Fruit fly (Drosophila melanogaster) whole organism, embryonic: Measurements from ENCODE around the gene MED15.
A peak's percentile ranks its signal among the peaks of the same experiment; 100 is the strongest.

Experiments
- Atf-2 ChIP-seq: fragments of 200-800 bp; sonication (Bioruptor generic); optimal IDR thresholded peaks from 2 replicates; lab custom pipeline; 2016; ENCODE audit warnings: missing biosample characterization, missing genetic modification characterization
- Bdp1 ChIP-seq: fragments of 200-800 bp; sonication (Bioruptor generic); optimal IDR thresholded peaks from 3 replicates; lab custom pipeline; 2016; ENCODE audit warnings: missing biosample characterization, missing genetic modification characterization
- CG10321 ChIP-seq: fragments of 200-800 bp; sonication (Bioruptor generic); IDR thresholded peaks from 2 replicates; pipeline ENCODE4 v1.3.6; 2022; ENCODE audit warnings: missing biosample characterization, missing genetic modification characterization
- CG10959 ChIP-seq: fragments of 200-800 bp; sonication (Bioruptor generic); IDR thresholded peaks from 2 replicates; pipeline ENCODE4 v1.3.6; 2022; ENCODE audit warnings: missing biosample characterization, missing genetic modification characterization
- CG12391 ChIP-seq: fragments of 200-800 bp; sonication (Bioruptor generic); optimal IDR thresholded peaks from 3 replicates; lab custom pipeline; 2018; ENCODE audit warnings: missing biosample characterization, mild to moderate bottlenecking, missing genetic modification characterization, moderate library complexity
- CG13123 ChIP-seq: fragments of 200-800 bp; sonication (Bioruptor generic); optimal IDR thresholded peaks from 2 replicates; lab custom pipeline; 2016; ENCODE audit warnings: missing biosample characterization, missing genetic modification characterization
- CG14965 ChIP-seq: fragments of 200-800 bp; sonication (Bioruptor generic); optimal IDR thresholded peaks from 2 replicates; lab custom pipeline; 2016; ENCODE audit warnings: missing biosample characterization, missing genetic modification characterization, borderline replicate concordance
- CG15696 ChIP-seq: fragments of 200-800 bp; sonication (Bioruptor generic); optimal IDR thresholded peaks from 2 replicates; lab custom pipeline; 2019; ENCODE audit warnings: missing biosample characterization, mild to moderate bottlenecking, missing genetic modification characterization, moderate library complexity
- CG1647 ChIP-seq: fragments of 200-800 bp; sonication (Bioruptor generic); optimal IDR thresholded peaks from 3 replicates; lab custom pipeline; 2016; ENCODE audit warnings: missing biosample characterization, missing genetic modification characterization
- CG17186 ChIP-seq: fragments of 200-800 bp; sonication (Bioruptor generic); optimal IDR thresholded peaks from 3 replicates; lab custom pipeline; 2017; ENCODE audit warnings: missing biosample characterization, missing genetic modification reagents, missing genetic modification characterization
- CG17912 ChIP-seq: fragments of 200-800 bp; sonication (Bioruptor generic); optimal IDR thresholded peaks from 2 replicates; lab custom pipeline; 2018; ENCODE audit warnings: missing biosample characterization, mild to moderate bottlenecking, missing genetic modification characterization
- CG33213 ChIP-seq: fragments of 200-800 bp; sonication (Bioruptor generic); optimal IDR thresholded peaks from 3 replicates; lab custom pipeline; 2016; ENCODE audit warnings: missing biosample characterization, missing genetic modification characterization
- CG3726 ChIP-seq: fragments of 200-800 bp; sonication (Bioruptor generic); IDR thresholded peaks from 3 replicates; pipeline ENCODE4, ENCODE4 v1.3.6; 2022; ENCODE audit warnings: missing biosample characterization, missing genetic modification characterization
- CG7357 ChIP-seq: fragments of 200-800 bp; sonication (Bioruptor generic); IDR thresholded peaks from 3 replicates; pipeline ENCODE4 v1.3.6; 2022; ENCODE audit warnings: missing biosample characterization, missing genetic modification characterization
- CG8089 ChIP-seq: fragments of 200-800 bp; sonication (Bioruptor generic); optimal IDR thresholded peaks from 3 replicates; lab custom pipeline; 2016; ENCODE audit warnings: missing biosample characterization, missing genetic modification characterization
- Dad ChIP-seq: fragments of 200-800 bp; sonication (Bioruptor generic); optimal IDR thresholded peaks from 3 replicates; lab custom pipeline; 2016; ENCODE audit warnings: missing biosample characterization, missing genetic modification characterization
- Dek ChIP-seq: fragments of 200-800 bp; sonication (Bioruptor generic); optimal IDR thresholded peaks from 3 replicates; lab custom pipeline; 2019; ENCODE audit warnings: missing biosample characterization, mild to moderate bottlenecking, missing genetic modification characterization, moderate library complexity
- Dip2 ChIP-seq: fragments of 200-800 bp; sonication (Bioruptor generic); IDR thresholded peaks from 2 replicates; pipeline ENCODE4 v1.3.6; 2022; ENCODE audit warnings: missing biosample characterization, missing genetic modification characterization
- Dp ChIP-seq: fragments of 200-800 bp; sonication (Bioruptor generic); optimal IDR thresholded peaks from 2 replicates; lab custom pipeline; 2018; ENCODE audit warnings: missing biosample characterization, mild to moderate bottlenecking, missing genetic modification characterization, moderate library complexity
- Fer2 ChIP-seq: fragments of 200-800 bp; sonication (Bioruptor generic); optimal IDR thresholded peaks from 2 replicates; lab custom pipeline; 2018; ENCODE audit warnings: missing biosample characterization, mild to moderate bottlenecking, missing genetic modification characterization, moderate library complexity
- Gsc ChIP-seq: fragments of 200-800 bp; sonication (Bioruptor generic); IDR thresholded peaks from 2 replicates; pipeline ENCODE4 v1.3.6; 2022; ENCODE audit warnings: missing biosample characterization, missing genetic modification characterization
- HLH54F ChIP-seq: fragments of 200-800 bp; sonication (Bioruptor generic); optimal IDR thresholded peaks from 3 replicates; lab custom pipeline; 2016; ENCODE audit warnings: missing biosample characterization, missing genetic modification characterization
- Hmr ChIP-seq: fragments of 200-800 bp; sonication (Bioruptor generic); optimal IDR thresholded peaks from 3 replicates; lab custom pipeline; 2017; ENCODE audit warnings: mild to moderate bottlenecking, missing biosample characterization, missing genetic modification reagents, missing genetic modification characterization
- Hr3 ChIP-seq: fragments of 200-800 bp; sonication (Bioruptor generic); optimal IDR thresholded peaks from 3 replicates; lab custom pipeline; 2016; ENCODE audit warnings: missing biosample characterization, missing genetic modification characterization
- Hsf ChIP-seq: fragments of 200-800 bp; sonication (Bioruptor generic); optimal IDR thresholded peaks from 3 replicates; lab custom pipeline; 2016; ENCODE audit warnings: missing biosample characterization, missing genetic modification characterization
- Jarid2 ChIP-seq: fragments of 200-800 bp; sonication (Bioruptor generic); optimal IDR thresholded peaks from 3 replicates; lab custom pipeline; 2017; ENCODE audit warnings: mild to moderate bottlenecking, missing biosample characterization, missing genetic modification reagents, missing genetic modification characterization
- Kr ChIP-seq: fragments of 200-800 bp; sonication (Bioruptor generic); optimal IDR thresholded peaks from 2 replicates; lab custom pipeline; 2017; ENCODE audit warnings: missing biosample characterization, mild to moderate bottlenecking, missing genetic modification characterization
- Nf-YA ChIP-seq: fragments of 200-800 bp; sonication (Bioruptor generic); IDR thresholded peaks from 2 replicates; pipeline ENCODE4 v1.3.6; 2022; ENCODE audit warnings: missing biosample characterization, missing genetic modification characterization
- Nf-YB ChIP-seq: fragments of 200-800 bp; sonication (Bioruptor generic); optimal IDR thresholded peaks from 3 replicates; lab custom pipeline; 2019; ENCODE audit warnings: missing biosample characterization, mild to moderate bottlenecking, missing genetic modification characterization, moderate library complexity
- Usf ChIP-seq: fragments of 200-800 bp; sonication (Bioruptor generic); optimal IDR thresholded peaks from 2 replicates; lab custom pipeline; 2017; ENCODE audit warnings: missing genotype, missing biosample characterization, missing genetic modification characterization
- Xbp1 ChIP-seq: fragments of 200-800 bp; sonication (Bioruptor generic); optimal IDR thresholded peaks from 3 replicates; lab custom pipeline; 2016; ENCODE audit warnings: missing biosample characterization, mild to moderate bottlenecking, missing genetic modification characterization
- YL-1 ChIP-seq: fragments of 200-800 bp; sonication (Bioruptor generic); optimal IDR thresholded peaks from 3 replicates; lab custom pipeline; 2017; ENCODE audit warnings: missing biosample characterization, mild to moderate bottlenecking, missing genetic modification characterization
- al ChIP-seq: fragments of 200-800 bp; sonication (Bioruptor generic); IDR thresholded peaks from 2 replicates; pipeline ENCODE4 v1.3.6; 2022; ENCODE audit warnings: missing biosample characterization, missing genetic modification characterization
- ato ChIP-seq: fragments of 200-800 bp; sonication (Bioruptor generic); IDR thresholded peaks from 2 replicates; pipeline ENCODE4 v1.3.6; 2022; ENCODE audit warnings: missing biosample characterization, missing genetic modification characterization; ENCODE audit not compliant: partially characterized antibody
- bab2 ChIP-seq: fragments of 200-800 bp; sonication (Bioruptor generic); optimal IDR thresholded peaks from 2 replicates; lab custom pipeline; 2016; ENCODE audit warnings: missing biosample characterization, missing genetic modification characterization
- br ChIP-seq: fragments of >200 bp; optimal IDR thresholded peaks from 2 replicates; lab custom pipeline; 2017
- chinmo ChIP-seq: fragments of 200-800 bp; sonication (Bioruptor generic); IDR thresholded peaks from 4 replicates; pipeline ENCODE4 v1.3.6; 2022; ENCODE audit warnings: missing biosample characterization, missing genetic modification characterization; ENCODE audit not compliant: partially characterized antibody
- crc ChIP-seq: fragments of 200-800 bp; sonication (Bioruptor generic); optimal IDR thresholded peaks from 2 replicates; lab custom pipeline; 2016; ENCODE audit warnings: missing biosample characterization, missing genetic modification characterization
- crp ChIP-seq, 2 experiments: fragments of 200-800 bp; sonication (Bioruptor generic); optimal IDR thresholded peaks; 2 replicates in 1 of 2; 3 replicates in 1 of 2; lab custom pipeline; 2017; ENCODE audit warnings: missing biosample characterization in 2 of 2, missing genetic modification characterization in 2 of 2, mild to moderate bottlenecking in 1 of 2, moderate library complexity in 1 of 2
- dan ChIP-seq: fragments of 200-800 bp; sonication (Bioruptor generic); IDR thresholded peaks from 2 replicates; pipeline ENCODE4 v1.3.6; 2022; ENCODE audit warnings: missing biosample characterization, missing genetic modification characterization
- danr ChIP-seq: fragments of 200-800 bp; sonication (Bioruptor generic); IDR thresholded peaks from 2 replicates; pipeline ENCODE4 v1.3.6; 2022; ENCODE audit warnings: missing biosample characterization, missing genetic modification characterization
- gsb ChIP-seq: fragments of 200-800 bp; sonication (Bioruptor generic); IDR thresholded peaks from 2 replicates; pipeline ENCODE4 v1.3.6; 2022; ENCODE audit warnings: missing biosample characterization, missing genetic modification characterization
- lbe ChIP-seq: fragments of 200-800 bp; sonication (Bioruptor generic); optimal IDR thresholded peaks from 2 replicates; lab custom pipeline; 2016; ENCODE audit warnings: missing biosample characterization, mild to moderate bottlenecking, missing genetic modification characterization
- nerfin-2 ChIP-seq: fragments of 200-800 bp; sonication (Bioruptor generic); IDR thresholded peaks from 2 replicates; pipeline ENCODE4 v1.3.6; 2022; ENCODE audit warnings: missing biosample characterization, missing genetic modification characterization; ENCODE audit not compliant: partially characterized antibody
- pan ChIP-seq, 4 experiments: fragments of >200 bp in 3 of 4; fragments of 200-800 bp in 1 of 4; sonication (Bioruptor generic) in 1 of 4; optimal IDR thresholded peaks in 3 of 4; IDR thresholded peaks in 1 of 4; 2 replicates each; pipeline versions ENCODE4 v1.3.6 to Lab custom; 2017 to 2022; ENCODE audit warnings: missing biosample characterization in 2 of 4, missing genetic modification characterization in 2 of 4, mixed read lengths in 1 of 4
- pb ChIP-seq: fragments of 200-800 bp; sonication (Bioruptor generic); optimal IDR thresholded peaks from 3 replicates; lab custom pipeline; 2016; ENCODE audit warnings: missing biosample characterization, missing genetic modification characterization
- repo ChIP-seq: fragments of 200-800 bp; sonication (Bioruptor generic); optimal IDR thresholded peaks from 2 replicates; lab custom pipeline; 2016; ENCODE audit warnings: missing biosample characterization, missing genetic modification characterization
- row ChIP-seq: fragments of 200-800 bp; sonication (Bioruptor generic); IDR thresholded peaks from 3 replicates; pipeline ENCODE4 v1.3.6; 2022; ENCODE audit warnings: missing biosample characterization, missing genetic modification characterization
- slbo ChIP-seq: fragments of 200-800 bp; sonication (Bioruptor generic); IDR thresholded peaks from 2 replicates; pipeline ENCODE4 v1.3.6; 2022; ENCODE audit warnings: missing biosample characterization, missing genetic modification characterization
- sob ChIP-seq: fragments of 200-800 bp; sonication (Bioruptor generic); IDR thresholded peaks from 2 replicates; pipeline ENCODE4 v1.3.6; 2022; ENCODE audit warnings: missing biosample characterization, missing genetic modification characterization
- usp ChIP-seq: fragments of >200 bp; optimal IDR thresholded peaks from 2 replicates; lab custom pipeline; 2017; ENCODE audit warnings: missing biosample characterization, missing genetic modification characterization
- wdn ChIP-seq: fragments of 200-800 bp; sonication (Bioruptor generic); IDR thresholded peaks from 2 replicates; pipeline ENCODE4 v1.3.6; 2022; ENCODE audit warnings: missing biosample characterization, missing genetic modification characterization

MED15 gene

dm6 chr2L:452872-453271 lies 19.9 kb upstream of the MED15 start, which contains the start of the genes crq and shv (continued):
- TF ChIP-seq row (GFP tag; lab: Robert Waterston, UW) (no peak), YL-1 (GFP tag; lab: Kevin White, UChicago) (peak; percentile 83), Dad (GFP tag; lab: Kevin White, UChicago) (no peak), CG10321 (GFP tag; lab: Robert Waterston, UW) (no peak), pan (optimal IDR thresholded peaks at IDR 0.05; lab: Kevin White, UChicago) (no peak), pan (GFP tag; optimal IDR thresholded peaks at IDR 0.05 in 1 of 2, IDR thresholded peaks at IDR 0.05 in 1 of 2) (no peak), chinmo (GFP tag; lab: Robert Waterston, UW) (no peak), bab2 (GFP tag; lab: Kevin White, UChicago) (no peak), Kr (GFP tag; lab: Kevin White, UChicago) (no peak), Dek (tag; lab: Kevin White, UChicago) (no peak), Atf-2 (no peak), HLH54F (no peak), sob (no peak), Hr3 (no peak), br (lab: Kevin White, UChicago) (no peak), Fer2 (tag; lab: Kevin White, UChicago) (no peak), wdn (no peak), CG14965 (GFP tag; lab: Kevin White, UChicago) (no peak), nerfin-2 (GFP tag; lab: Robert Waterston, UW) (no peak), CG15696 (tag; lab: Kevin White, UChicago) (no peak), CG13123 (no peak), Hmr (GFP tag; lab: Kevin White, UChicago) (peak; percentile 40), CG7357 (GFP tag; lab: Robert Waterston, UW) (no peak), CG17186 (GFP tag; lab: Kevin White, UChicago) (peak; percentile 99), dan (no peak), al (no peak), Nf-YA (peak; percentile 91), CG33213 (GFP tag; lab: Kevin White, UChicago) (no peak), Dip2 (no peak), crp (GFP tag; optimal IDR thresholded peaks at IDR 0.05; lab: Kevin White, UChicago) (peak; percentile 89 to 99), Dp (GFP tag; lab: Kevin White, UChicago) (peak; percentile 47), gsb (no peak), CG17912 (no peak), Jarid2 (GFP tag; lab: Kevin White, UChicago) (no peak), Usf (GFP tag; lab: Kevin White, UChicago) (no peak), CG10959 (GFP tag; lab: Robert Waterston, UW) (no peak), CG12391 (no peak), danr (GFP tag; lab: Robert Waterston, UW) (no peak), CG3726 (GFP tag; lab: Robert Waterston, UW) (no peak), repo (GFP tag; lab: Kevin White, UChicago) (no peak), ato (0 out of 2 replicates have a peak, but pooled peaks have one; percentile 30), CG8089 (GFP tag; lab: Kevin White, UChicago) (no peak), pb (GFP tag; lab: Kevin White, UChicago) (no peak), lbe (no peak), usp (GFP tag; lab: Kevin White, UChicago) (no peak), Xbp1 (GFP tag; lab: Kevin White, UChicago) (peak; percentile 98), Gsc (GFP tag; lab: Robert Waterston, UW) (no peak), crc (GFP tag; lab: Kevin White, UChicago) (no peak), Hsf (GFP tag; lab: Kevin White, UChicago) (no peak), Nf-YB (GFP tag; lab: Kevin White, UChicago) (peak; percentile 99), CG1647 (no peak), Bdp1 (GFP tag; lab: Kevin White, UChicago) (no peak), slbo (GFP tag; lab: Robert Waterston, UW) (no peak)
